Fruit fly (Drosophila melanogaster): ENCODE measurements around the gene Dhrs4.

The Dhrs4 gene

DNA sequence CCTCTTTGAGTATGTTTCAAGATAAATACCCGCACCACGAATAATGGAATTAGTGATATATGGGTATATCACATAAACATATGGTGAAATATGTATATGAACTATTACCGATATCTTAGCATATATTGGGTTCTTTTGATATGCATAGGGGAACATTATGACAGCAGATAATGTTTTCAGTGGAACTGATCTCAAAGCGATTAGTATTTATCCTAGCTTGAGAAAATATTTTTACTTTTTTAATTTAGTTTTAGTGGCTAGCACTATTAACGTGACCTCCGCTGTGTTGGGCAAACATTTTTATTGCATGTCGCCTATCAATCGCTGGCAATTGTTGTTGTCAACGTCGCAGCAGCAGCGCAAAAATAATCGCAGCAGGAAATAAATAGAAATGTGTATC lies 47.0 kb upstream of the Dhrs4 start (continued):
- no peak for TF ChIP-seq slp2 (GFP tag; optimal IDR thresholded peaks at IDR 0.05)
- no peak for TF ChIP-seq Taf1 (GFP tag; IDR thresholded peaks at IDR 0.05)
- TF ChIP-seq CG12659 (GFP tag; optimal IDR thresholded peaks at IDR 0.05): no peak
- no peak for TF ChIP-seq CG10565 (GFP tag; optimal IDR thresholded peaks at IDR 0.05)
- no peak for TF ChIP-seq Six4 (GFP tag; optimal IDR thresholded peaks at IDR 0.05)
- no peak for TF ChIP-seq CG15073 (GFP tag; optimal IDR thresholded peaks at IDR 0.05)
- no peak for TF ChIP-seq gfzf (GFP tag; optimal IDR thresholded peaks at IDR 0.05)
- TF ChIP-seq Hsf (GFP tag; optimal IDR thresholded peaks at IDR 0.05): no peak
- TF ChIP-seq CG14710 (tag; optimal IDR thresholded peaks at IDR 0.05): no peak
- TF ChIP-seq disco-r (GFP tag; optimal IDR thresholded peaks at IDR 0.05): no peak
- peak; percentile 9 for TF ChIP-seq CG10209 (GFP tag; optimal IDR thresholded peaks at IDR 0.05)
- TF ChIP-seq Hr39 (optimal IDR thresholded peaks at IDR 0.05): no peak
- TF ChIP-seq fu2 (GFP tag; optimal IDR thresholded peaks at IDR 0.05): no peak
- no peak for TF ChIP-seq CG3163 (GFP tag; optimal IDR thresholded peaks at IDR 0.05)
- no peak for TF ChIP-seq CG15479 (GFP tag; optimal IDR thresholded peaks at IDR 0.05)
- TF ChIP-seq dmrt99B (tag; optimal IDR thresholded peaks at IDR 0.05): peak; percentile 18
- TF ChIP-seq Rx (GFP tag; IDR thresholded peaks at IDR 0.05): no peak
- TF ChIP-seq Vsx1 (GFP tag; optimal IDR thresholded peaks at IDR 0.05): no peak
- no peak for TF ChIP-seq Awh (GFP tag; IDR thresholded peaks at IDR 0.05)
- no peak for TF ChIP-seq CG11696 (GFP tag; IDR thresholded peaks at IDR 0.05)
- no peak for TF ChIP-seq Optix (GFP tag; IDR thresholded peaks at IDR 0.05)
- no peak for TF ChIP-seq CG10959 (GFP tag; IDR thresholded peaks at IDR 0.05)
- TF ChIP-seq CG30431 (GFP tag; optimal IDR thresholded peaks at IDR 0.05): no peak
- TF ChIP-seq Scr (GFP tag; IDR thresholded peaks at IDR 0.05; ENCODE audit: partially characterized antibody): no peak
- TF ChIP-seq CG7963 (GFP tag; IDR thresholded peaks at IDR 0.05; ENCODE audit: partially characterized antibody): no peak
- TF ChIP-seq wdn (GFP tag; IDR thresholded peaks at IDR 0.05): no peak
- no peak for TF ChIP-seq kay (GFP tag; optimal IDR thresholded peaks at IDR 0.05)
- peak; percentile 32 for TF ChIP-seq Dip3 (GFP tag; optimal IDR thresholded peaks at IDR 0.05)
- TF ChIP-seq YL-1 (GFP tag; optimal IDR thresholded peaks at IDR 0.05): no peak
- no peak; the same call in 1 of the 2 replicates for TF ChIP-seq MBD-R2 (GFP tag; IDR thresholded peaks at IDR 0.05)
- TF ChIP-seq ind (GFP tag; optimal IDR thresholded peaks at IDR 0.05): peak; percentile 0
- no peak for TF ChIP-seq cas (GFP tag; IDR thresholded peaks at IDR 0.05)
- TF ChIP-seq Atf-2 (GFP tag; optimal IDR thresholded peaks at IDR 0.05): no peak
- TF ChIP-seq CG2199 (GFP tag; IDR thresholded peaks at IDR 0.05): no peak
- no peak for TF ChIP-seq Adf1 (GFP tag; IDR thresholded peaks at IDR 0.05)
- TF ChIP-seq Xbp1 (GFP tag; optimal IDR thresholded peaks at IDR 0.05): peak; percentile 8
- TF ChIP-seq CG17912 (GFP tag; optimal IDR thresholded peaks at IDR 0.05): no peak
- no peak for TF ChIP-seq Mes4 (GFP tag; optimal IDR thresholded peaks at IDR 0.05)
- TF ChIP-seq mam (GFP tag; optimal IDR thresholded peaks at IDR 0.05): peak; percentile 26
- no peak for TF ChIP-seq trem (tag; optimal IDR thresholded peaks at IDR 0.05)
- no peak for TF ChIP-seq CG33213 (GFP tag; optimal IDR thresholded peaks at IDR 0.05)
- TF ChIP-seq GATAe (GFP tag; conservative IDR thresholded peaks at IDR 0.05): no peak
- no peak for TF ChIP-seq Oaz (GFP tag; IDR thresholded peaks at IDR 0.05)
- peak; percentile 14 for TF ChIP-seq CG10979 (tag; optimal IDR thresholded peaks at IDR 0.05)
- no peak for TF ChIP-seq CG10274 (GFP tag; optimal IDR thresholded peaks at IDR 0.05)
- TF ChIP-seq CG6683 (GFP tag; optimal IDR thresholded peaks at IDR 0.05): no peak
- no peak for TF ChIP-seq CG12236 (GFP tag; optimal IDR thresholded peaks at IDR 0.05)
- peak; percentile 36 for TF ChIP-seq CG12769 (tag; optimal IDR thresholded peaks at IDR 0.05)
- no peak for TF ChIP-seq D19A (tag; optimal IDR thresholded peaks at IDR 0.05)
- no peak for TF ChIP-seq CrebB (tag; optimal IDR thresholded peaks at IDR 0.05)
- no peak for TF ChIP-seq sna (GFP tag; IDR thresholded peaks at IDR 0.05; ENCODE audit: partially characterized antibody)
- TF ChIP-seq NC2β (GFP tag; optimal IDR thresholded peaks at IDR 0.05): no peak
- TF ChIP-seq bab2 (GFP tag; optimal IDR thresholded peaks at IDR 0.05): no peak
